Fruit fly (Drosophila melanogaster) Kc167 (cell line): ENCODE data around the gene PGRP-LD.

Experiments
- h ChIP-seq: fragments of >200 bp; optimal IDR thresholded peaks from 3 replicates; lab custom pipeline; 2018; ENCODE audit warnings: missing external identifiers
- insv ChIP-seq: fragments of >200 bp; optimal IDR thresholded peaks from 3 replicates; lab custom pipeline; 2018; ENCODE audit warnings: missing external identifiers
- psq ChIP-seq: fragments of >200 bp; optimal IDR thresholded peaks from 2 replicates; lab custom pipeline; 2017; ENCODE audit warnings: missing external identifiers
- ttk ChIP-seq: sonication (Bioruptor generic); optimal IDR thresholded peaks from 2 replicates; lab custom pipeline; 2017; ENCODE audit warnings: missing external identifiers

DNA sequence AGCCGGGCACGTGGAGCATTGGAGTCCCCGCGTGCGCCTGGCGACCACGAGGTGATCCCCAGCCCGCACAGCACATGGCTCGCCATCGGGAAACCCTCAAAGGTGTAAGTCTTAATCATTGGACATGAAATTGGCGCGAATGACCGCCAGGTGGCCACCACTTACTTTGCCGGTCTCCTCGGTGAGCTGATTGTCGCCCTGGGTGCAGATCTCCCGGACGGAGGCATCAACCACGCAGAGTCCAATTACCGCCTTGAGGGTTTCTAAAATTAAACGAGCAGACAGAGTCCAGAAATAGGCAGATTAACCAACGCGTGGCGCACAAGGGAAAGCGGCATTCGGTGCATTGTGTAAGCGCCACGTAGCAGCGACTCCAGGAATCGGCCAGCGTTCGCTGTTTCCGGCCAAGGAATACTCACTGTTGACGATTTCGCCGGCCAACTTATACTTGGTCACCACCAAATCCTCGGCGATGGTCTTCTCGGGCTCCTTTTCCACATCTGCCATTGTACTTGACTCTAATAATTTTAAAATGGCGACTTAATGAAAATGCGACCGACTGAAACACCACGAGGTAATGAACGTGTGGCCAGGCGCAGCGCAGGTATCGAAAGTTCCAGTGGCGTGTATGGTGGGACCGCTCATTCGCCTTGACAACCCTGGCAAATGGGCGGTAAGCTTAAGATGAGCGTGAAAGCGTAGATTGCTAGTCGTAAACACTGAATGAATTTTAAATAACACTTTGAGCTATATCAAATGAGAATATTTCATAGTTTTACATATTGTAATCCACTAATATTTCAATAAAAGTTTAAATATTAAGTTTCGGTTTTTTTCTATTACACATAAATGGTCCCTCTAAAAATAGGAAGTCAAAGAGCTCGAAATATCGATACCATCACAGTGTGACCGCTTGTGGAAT is 14.7 kb upstream of the PGRP-LD start, which contains the start of gene CG10576:
- TF ChIP-seq psq (lab: Kevin White, UChicago) (no peak), h (no peak), ttk (lab: Kevin White, UChicago) (no peak), insv (no peak)
